Worm (Caenorhabditis elegans) whole organism, young adult: Measurements from ENCODE around the gene C35D10.8.

Experiments
- C17E4.6 ChIP-seq: fragments of 200-800 bp; sonication (Bioruptor generic); IDR thresholded peaks from 2 replicates; pipeline ENCODE4 v1.3.6; 2022; ENCODE audit warnings: missing genetic modification reagents, missing genetic modification characterization, missing compliant biosample characterization
- D2030.7 ChIP-seq: fragments of 200-800 bp; sonication (Bioruptor generic); IDR thresholded peaks from 2 replicates; pipeline ENCODE4 v1.3.6; 2022; ENCODE audit warnings: missing genetic modification reagents, missing genetic modification characterization, missing compliant biosample characterization
- F33H1.4 ChIP-seq: fragments of 200-800 bp; sonication (Bioruptor generic); IDR thresholded peaks from 2 replicates; pipeline ENCODE4 v1.3.6; 2022; ENCODE audit warnings: missing genetic modification reagents, missing genetic modification characterization, missing compliant biosample characterization
- F49E8.2 ChIP-seq: sonication (generic microtip); optimal IDR thresholded peaks from 3 replicates; lab custom pipeline; 2017; ENCODE audit warnings: missing genetic modification characterization, mild to moderate bottlenecking, missing compliant biosample characterization, antibody characterized with exemption, moderate library complexity; ENCODE audit not compliant: insufficient read depth
- F52B5.7 ChIP-seq: sonication (generic microtip); optimal IDR thresholded peaks from 2 replicates; lab custom pipeline; 2016; ENCODE audit warnings: mild to moderate bottlenecking, missing genetic modification characterization, missing compliant biosample characterization
- F55B11.4 ChIP-seq: sonication (generic microtip); optimal IDR thresholded peaks from 2 replicates; lab custom pipeline; 2016; ENCODE audit warnings: missing compliant biosample characterization, missing genetic modification characterization, borderline replicate concordance; ENCODE audit not compliant: insufficient read depth
- F57A8.1 ChIP-seq: fragments of 200-800 bp; sonication (Bioruptor generic); optimal IDR thresholded peaks from 2 replicates; lab custom pipeline; 2018; ENCODE audit warnings: mild to moderate bottlenecking, missing genetic modification characterization, moderate library complexity, missing compliant biosample characterization
- F57C9.4 ChIP-seq: sonication (generic microtip); optimal IDR thresholded peaks from 2 replicates; lab custom pipeline; 2017; ENCODE audit warnings: mild to moderate bottlenecking, missing genetic modification characterization, missing compliant biosample characterization
- K12H6.12 ChIP-seq: fragments of 200-800 bp; sonication (Bioruptor generic); optimal IDR thresholded peaks from 2 replicates; lab custom pipeline; 2018; ENCODE audit warnings: mild to moderate bottlenecking, missing genetic modification characterization, missing compliant biosample characterization
- T26A5.8 ChIP-seq: sonication (generic microtip); optimal IDR thresholded peaks from 2 replicates; lab custom pipeline; 2016; ENCODE audit warnings: missing genetic modification characterization, missing compliant biosample characterization
- Y67H2A.10 ChIP-seq: fragments of 200-800 bp; sonication (Bioruptor generic); conservative IDR thresholded peaks from 2 replicates; pipeline ENCODE4 v1.3.6; 2022; ENCODE audit warnings: missing genetic modification reagents, missing genetic modification characterization, missing compliant biosample characterization
- Y79H2A.3 ChIP-seq: fragments of 200-800 bp; sonication (Bioruptor generic); conservative IDR thresholded peaks from 2 replicates; pipeline ENCODE4 v1.3.6; 2022; ENCODE audit warnings: missing genetic modification reagents, missing genetic modification characterization, missing compliant biosample characterization
- ZK185.1 ChIP-seq: sonication (generic microtip); optimal IDR thresholded peaks from 2 replicates; lab custom pipeline; 2016; ENCODE audit warnings: mild to moderate bottlenecking, missing genetic modification characterization, missing compliant biosample characterization; ENCODE audit not compliant: poor library complexity, severe bottlenecking
- attf-6 ChIP-seq: fragments of 200-800 bp; sonication (Bioruptor generic); IDR thresholded peaks from 2 replicates; pipeline ENCODE4 v1.3.6; 2022; ENCODE audit warnings: missing genetic modification reagents, missing genetic modification characterization, missing compliant biosample characterization
- cebp-1 ChIP-seq, 2 experiments: fragments of 200-800 bp in 1 of 2; sonication (Bioruptor generic) in 1 of 2; sonication (generic microtip) in 1 of 2; IDR thresholded peaks in 1 of 2; optimal IDR thresholded peaks in 1 of 2; 2 replicates each; pipeline versions ENCODE4 v1.3.6 to Lab custom; 2017 to 2022; ENCODE audit warnings: missing compliant biosample characterization in 2 of 2, missing genetic modification characterization in 2 of 2, mild to moderate bottlenecking in 1 of 2, missing genetic modification reagents in 1 of 2, moderate library complexity in 1 of 2
- ceh-100 ChIP-seq: fragments of 200-800 bp; sonication (Bioruptor generic); IDR thresholded peaks from 2 replicates; pipeline ENCODE4 v1.3.6; 2022; ENCODE audit warnings: missing genetic modification reagents, missing genetic modification characterization, missing compliant biosample characterization
- ceh-58 ChIP-seq: fragments of 200-800 bp; sonication (Bioruptor generic); IDR thresholded peaks from 2 replicates; pipeline ENCODE4 v1.3.6; 2022; ENCODE audit warnings: missing genetic modification characterization, missing compliant biosample characterization
- ceh-91 ChIP-seq: fragments of 200-800 bp; sonication (Bioruptor generic); IDR thresholded peaks from 2 replicates; pipeline ENCODE4 v1.3.6; 2022; ENCODE audit warnings: missing genetic modification reagents, missing genetic modification characterization, missing compliant biosample characterization
- dox-1 ChIP-seq: fragments of 200-800 bp; sonication (Bioruptor generic); IDR thresholded peaks from 2 replicates; pipeline ENCODE4 v1.3.6; 2022; ENCODE audit warnings: missing genetic modification reagents, missing genetic modification characterization, missing compliant biosample characterization
- efl-1 ChIP-seq: fragments of 150-350 bp; optimal IDR thresholded peaks from 2 replicates; lab custom pipeline; 2014; ENCODE audit warnings: missing biosample characterization, missing genetic modification reagents, missing genetic modification characterization
- ets-4 ChIP-seq: fragments of 200-800 bp; sonication (Bioruptor generic); optimal IDR thresholded peaks from 2 replicates; lab custom pipeline; 2018; ENCODE audit warnings: mild to moderate bottlenecking, missing genetic modification characterization, missing compliant biosample characterization
- him-1 ChIP-seq: sonication (generic microtip); optimal IDR thresholded peaks from 2 replicates; lab custom pipeline; 2016; ENCODE audit warnings: missing genotype, missing genetic modification reagents, missing genetic modification characterization, missing compliant biosample characterization
- hlh-26 ChIP-seq: fragments of 200-800 bp; sonication (Bioruptor generic); conservative IDR thresholded peaks from 2 replicates; pipeline ENCODE4 v1.3.6; 2022; ENCODE audit warnings: missing genetic modification reagents, missing genetic modification characterization, missing compliant biosample characterization
- let-526 ChIP-seq: fragments of 200-800 bp; sonication (Bioruptor generic); IDR thresholded peaks from 2 replicates; pipeline ENCODE4 v1.3.6; 2022; ENCODE audit warnings: missing genetic modification reagents, missing genetic modification characterization, missing compliant biosample characterization
- lsl-1 ChIP-seq: fragments of 200-800 bp; sonication (Bioruptor generic); optimal IDR thresholded peaks from 2 replicates; lab custom pipeline; 2018; ENCODE audit warnings: mild to moderate bottlenecking, missing genetic modification characterization, moderate library complexity, missing compliant biosample characterization
- madf-6 ChIP-seq: fragments of 200-800 bp; sonication (Bioruptor generic); IDR thresholded peaks from 2 replicates; pipeline ENCODE4 v1.3.6; 2022; ENCODE audit warnings: missing genetic modification reagents, missing genetic modification characterization, missing compliant biosample characterization
- madf-8 ChIP-seq: fragments of 200-800 bp; sonication (Bioruptor generic); conservative IDR thresholded peaks from 2 replicates; pipeline ENCODE4 v1.3.6; 2022; ENCODE audit warnings: missing genetic modification reagents, missing genetic modification characterization, missing compliant biosample characterization
- nfyb-1 ChIP-seq: fragments of 200-800 bp; sonication (Bioruptor generic); IDR thresholded peaks from 2 replicates; pipeline ENCODE4 v1.3.6; 2022; ENCODE audit warnings: missing genetic modification reagents, missing genetic modification characterization, missing compliant biosample characterization
- nhr-120 ChIP-seq: fragments of 200-800 bp; sonication (Bioruptor generic); IDR thresholded peaks from 2 replicates; pipeline ENCODE4 v1.3.6; 2022; ENCODE audit warnings: missing genetic modification characterization, missing compliant biosample characterization
- nhr-80 ChIP-seq: sonication (generic microtip); optimal IDR thresholded peaks from 2 replicates; lab custom pipeline; 2016; ENCODE audit warnings: missing genetic modification characterization, missing compliant biosample characterization
- rcor-1 ChIP-seq: fragments of 200-800 bp; sonication (Bioruptor generic); IDR thresholded peaks from 2 replicates; pipeline ENCODE4 v1.3.6; 2022; ENCODE audit warnings: missing genetic modification reagents, missing genetic modification characterization, missing compliant biosample characterization
- rpc-1 ChIP-seq, 2 experiments: fragments of 150-350 bp in 1 of 2; sonication (generic microtip) in 1 of 2; optimal IDR thresholded peaks; 2 replicates each; lab custom pipeline; 2014 to 2018; ENCODE audit warnings: missing biosample characterization in 1 of 2, missing genetic modification characterization in 1 of 2, missing genetic modification reagents in 1 of 2, missing genotype in 1 of 2
- snpc-1.3 ChIP-seq: sonication (generic microtip); optimal IDR thresholded peaks from 2 replicates; lab custom pipeline; 2017; ENCODE audit warnings: missing genetic modification characterization, mild to moderate bottlenecking, missing compliant biosample characterization, antibody characterized with exemption, moderate library complexity, missing genotype, missing genetic modification reagents; ENCODE audit not compliant: insufficient read depth
- snpc-3.4 ChIP-seq: sonication (generic microtip); optimal IDR thresholded peaks from 2 replicates; lab custom pipeline; 2017; ENCODE audit warnings: missing genetic modification characterization, mild to moderate bottlenecking, missing compliant biosample characterization, antibody characterized with exemption, moderate library complexity, missing genotype, missing genetic modification reagents
- somi-1 ChIP-seq: fragments of 200-800 bp; sonication (Bioruptor generic); optimal IDR thresholded peaks from 2 replicates; lab custom pipeline; 2018; ENCODE audit warnings: mild to moderate bottlenecking, missing genetic modification characterization, missing compliant biosample characterization
- tbp1 ChIP-seq: fragments of 200-800 bp; sonication (Bioruptor generic); optimal IDR thresholded peaks from 2 replicates; lab custom pipeline; 2018; ENCODE audit warnings: mild to moderate bottlenecking, missing genetic modification characterization, missing compliant biosample characterization
- xnd-1 ChIP-seq: sonication (generic microtip); optimal IDR thresholded peaks from 2 replicates; lab custom pipeline; 2016; ENCODE audit warnings: missing genotype, missing genetic modification reagents, missing genetic modification characterization, missing compliant biosample characterization

The C35D10.8 gene

DNA sequence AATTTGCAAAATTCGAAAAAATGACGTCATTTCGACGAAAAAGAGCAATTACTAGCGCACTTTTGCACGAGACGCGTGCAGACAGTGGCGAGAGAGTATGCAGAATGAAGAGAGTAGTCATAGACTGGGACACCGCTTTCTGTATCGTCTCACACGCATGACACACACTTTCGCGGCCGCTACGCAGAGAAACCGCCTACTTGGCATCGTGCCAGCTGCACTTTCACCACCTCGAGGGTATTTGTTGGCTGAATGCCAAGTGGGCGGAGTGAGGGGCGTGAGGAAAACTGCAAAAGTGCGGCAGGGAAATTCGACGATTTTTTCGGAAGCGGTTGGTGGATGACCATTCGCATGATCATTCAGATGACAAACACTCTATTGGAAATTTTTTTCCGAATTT is 44.7 kb downstream of the C35D10.8 start (continued):
- TF ChIP-seq let-526 (GFP tag; lab: Robert Waterston, UW) = peak; percentile 99
- TF ChIP-seq K12H6.12 (tag; lab: Kevin White, UChicago) = peak; percentile 100
- TF ChIP-seq rpc-1 (optimal IDR thresholded peaks at IDR 0.05; lab: Kevin White, UChicago) = no peak
- TF ChIP-seq rpc-1 (tag; optimal IDR thresholded peaks at IDR 0.05; lab: Kevin White, UChicago) = no peak
- TF ChIP-seq ceh-100 = peak; percentile 90

- TF ChIP-seq ceh-58 = no peak
- peak; percentile 63 for TF ChIP-seq snpc-3.4
- peak; percentile 58 for TF ChIP-seq snpc-1.3
- TF ChIP-seq lsl-1 = peak; percentile 88
- TF ChIP-seq F33H1.4 = peak; percentile 90
- TF ChIP-seq efl-1 (GFP tag; lab: Kevin White, UChicago) = peak; percentile 23
- no peak for TF ChIP-seq ZK185.1 (tag; lab: Kevin White, UChicago)
- TF ChIP-seq madf-6 (GFP tag; lab: Robert Waterston, UW) = peak; percentile 85
- no peak for TF ChIP-seq F49E8.2 (tag; lab: Kevin White, UChicago)
- peak; percentile 51 for TF ChIP-seq xnd-1 (tag; lab: Kevin White, UChicago)
- peak; percentile 47; the same call in 1 of the 2 replicates for TF ChIP-seq madf-8
- TF ChIP-seq K12H6.12 (tag; lab: Kevin White, UChicago) = no peak
- TF ChIP-seq D2030.7 (GFP tag; lab: Robert Waterston, UW) = peak; percentile 63
- no peak for TF ChIP-seq him-1 (tag; lab: Kevin White, UChicago)
- no peak for TF ChIP-seq nfyb-1 (GFP tag; lab: Robert Waterston, UW)
- no peak for TF ChIP-seq Y67H2A.10 (GFP tag; lab: Robert Waterston, UW)
Observed at ce11 chrIII:4900260-4900659, 45.2 kb downstream of the C35D10.8 start, which contains the start of gene tag-340. tag-340 (plus strand) TSS chrIII:4900508.

DNA sequence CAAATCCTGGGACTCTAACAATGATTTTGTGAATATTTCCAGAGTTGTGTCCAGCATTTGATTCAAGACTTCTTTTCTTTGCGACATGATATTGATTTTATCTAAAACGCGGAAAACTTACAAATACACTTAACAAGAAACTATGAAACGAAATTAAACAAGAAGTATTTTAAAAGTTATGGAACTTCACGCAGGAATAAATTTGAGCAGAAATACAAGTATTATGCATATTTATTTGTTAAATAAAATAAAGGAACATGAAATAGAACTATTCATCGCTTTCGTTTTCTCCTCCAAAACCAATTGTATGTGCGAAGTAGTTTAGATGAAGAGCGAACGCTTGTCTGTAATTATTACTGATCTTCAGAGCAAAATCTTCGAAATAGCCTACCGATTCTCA is 48.8 kb downstream of the C35D10.8 start, which contains the start of gene kbp-2:
kbp-2 (minus strand) TSS at position 101 of the 400 bp plus-strand sequence.
- TF ChIP-seq ceh-91 (GFP tag; lab: Robert Waterston, UW) (no peak), F55B11.4 (no peak), him-1 (tag; lab: Kevin White, UChicago) (no peak), F52B5.7 (no peak), madf-8 (no peak), nfyb-1 (GFP tag; lab: Robert Waterston, UW) (no peak), let-526 (GFP tag; lab: Robert Waterston, UW) (no peak), somi-1 (GFP tag; lab: Kevin White, UChicago) (no peak), tbp1 (GFP tag; lab: Kevin White, UChicago) (no peak), Y79H2A.3 (no peak), rcor-1 (GFP tag; lab: Robert Waterston, UW) (no peak), C17E4.6 (GFP tag; lab: Robert Waterston, UW) (no peak), nhr-120 (GFP tag; lab: Robert Waterston, UW) (no peak), T26A5.8 (no peak), ceh-58 (no peak), F57C9.4 (no peak), attf-6 (GFP tag; lab: Robert Waterston, UW) (no peak), rpc-1 (optimal IDR thresholded peaks at IDR 0.05; lab: Kevin White, UChicago) (no peak), rpc-1 (tag; optimal IDR thresholded peaks at IDR 0.05; lab: Kevin White, UChicago) (no peak)
- TF ChIP-seq, all 124 proteins: peak for 0

ce11 chrIII:4905405-4905804 is 50.4 kb downstream of the C35D10.8 start, which contains the start of gene F26F4.8:
F26F4.8 (minus strand) TSS chrIII:4905473.
- TF ChIP-seq efl-1 (GFP tag; lab: Kevin White, UChicago) (peak; percentile 20), him-1 (tag; lab: Kevin White, UChicago) (peak; percentile 7), madf-6 (GFP tag; lab: Robert Waterston, UW) (no peak), hlh-26 (GFP tag; lab: Robert Waterston, UW) (no peak), ZK185.1 (tag; lab: Kevin White, UChicago) (peak; percentile 5), dox-1 (peak; percentile 43; the same call in 1 of the 2 replicates), cebp-1 (GFP tag; IDR thresholded peaks at IDR 0.05; lab: Robert Waterston, UW) (no peak), cebp-1 (tag; optimal IDR thresholded peaks at IDR 0.05; lab: Kevin White, UChicago) (peak; percentile 67), nhr-80 (tag; lab: Kevin White, UChicago) (peak; percentile 51), attf-6 (GFP tag; lab: Robert Waterston, UW) (no peak), F57A8.1 (GFP tag; lab: Kevin White, UChicago) (no peak), ets-4 (GFP tag; lab: Kevin White, UChicago) (no peak)
